Fruit fly (Drosophila melanogaster) whole organism, prepupa: ENCODE data around the gene Hayan.

ENCODE experiments used
- CG10631 ChIP-seq: fragments of 200-800 bp; sonication (Bioruptor generic); optimal IDR thresholded peaks from 2 replicates; lab custom pipeline; 2016; ENCODE audit warnings: missing biosample characterization, missing genetic modification characterization
- CG11294 ChIP-seq: fragments of 200-800 bp; sonication (Bioruptor generic); IDR thresholded peaks from 2 replicates; pipeline ENCODE4 v1.3.6; 2022; ENCODE audit warnings: missing biosample characterization, missing genetic modification characterization
- CG3919 ChIP-seq: fragments of 200-800 bp; sonication (Bioruptor generic); optimal IDR thresholded peaks from 3 replicates; lab custom pipeline; 2016; ENCODE audit warnings: missing biosample characterization, missing genetic modification characterization
- CG6163 ChIP-seq: fragments of 200-800 bp; sonication (Bioruptor generic); IDR thresholded peaks from 3 replicates; pipeline ENCODE4 v1.3.6; 2022; ENCODE audit warnings: missing biosample characterization, missing genetic modification characterization
- CG7368 ChIP-seq: fragments of 200-800 bp; sonication (Bioruptor generic); optimal IDR thresholded peaks from 3 replicates; lab custom pipeline; 2016; ENCODE audit warnings: missing biosample characterization, missing genetic modification characterization
- Met ChIP-seq: fragments of 200-800 bp; sonication (Bioruptor generic); optimal IDR thresholded peaks from 3 replicates; lab custom pipeline; 2016; ENCODE audit warnings: missing biosample characterization, missing genetic modification characterization
- Smox ChIP-seq: fragments of 200-800 bp; sonication (Bioruptor generic); optimal IDR thresholded peaks from 3 replicates; lab custom pipeline; 2016; ENCODE audit warnings: missing biosample characterization, missing genetic modification characterization
- Sox15 ChIP-seq: fragments of 200-800 bp; sonication (Bioruptor generic); optimal IDR thresholded peaks from 3 replicates; lab custom pipeline; 2016; ENCODE audit warnings: missing biosample characterization, missing genetic modification characterization
- salr ChIP-seq, 2 experiments: fragments of 200-800 bp; sonication (Bioruptor generic); optimal IDR thresholded peaks; 3 replicates each; lab custom pipeline; 2016 to 2018; ENCODE audit warnings: missing biosample characterization in 2 of 2, missing genetic modification characterization in 2 of 2, mild to moderate bottlenecking in 1 of 2
- topi ChIP-seq: fragments of 200-800 bp; sonication (Bioruptor generic); optimal IDR thresholded peaks from 3 replicates; lab custom pipeline; 2016; ENCODE audit warnings: missing biosample characterization, missing genetic modification characterization

Hayan gene

DNA sequence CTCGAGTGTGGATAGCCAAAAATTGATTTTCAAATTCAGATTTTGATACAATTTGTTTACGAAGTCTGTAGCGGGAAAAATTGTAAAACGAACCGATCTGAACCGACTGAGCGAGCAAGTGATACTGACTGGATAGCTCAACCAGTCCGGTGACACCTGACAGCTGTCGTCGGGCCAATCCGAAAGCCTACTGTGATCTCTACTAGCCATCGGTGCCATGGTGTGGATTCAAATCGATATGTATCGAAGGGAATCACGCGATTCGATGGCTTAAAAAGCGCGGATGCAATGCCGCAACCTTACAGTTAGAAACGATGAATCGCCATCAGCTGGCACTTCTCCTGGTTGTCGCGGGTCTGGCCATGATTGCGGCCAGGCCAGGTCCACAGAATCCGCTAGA, 46.4 kb downstream of the Hayan start, which contains the start of gene CG6290:
Gene CG6290 (plus strand): TSS at position 301 of the 400 bp plus-strand sequence.
- TF ChIP-seq CG10631 (GFP tag; lab: Kevin White, UChicago) (no peak), CG6163 (no peak), CG7368 (GFP tag; lab: Kevin White, UChicago) (no peak), Sox15 (GFP tag; lab: Kevin White, UChicago) (no peak), Met (GFP tag; lab: Kevin White, UChicago) (no peak), Smox (GFP tag; lab: Kevin White, UChicago) (no peak), topi (GFP tag; lab: Kevin White, UChicago) (no peak), CG11294 (no peak), salr (GFP tag; optimal IDR thresholded peaks at IDR 0.05; lab: Kevin White, UChicago) (no peak), CG3919 (GFP tag; lab: Kevin White, UChicago) (no peak)
